Fruit fly (Drosophila melanogaster): ENCODE data around the gene CG13877.

dm6 chr3L:174501-174900 is 43.4 kb upstream of the CG13877 start:
- TF ChIP-seq pan (optimal IDR thresholded peaks at IDR 0.05) (no peak), usp (GFP tag; optimal IDR thresholded peaks at IDR 0.05) (no peak)
